1 fruit fly cellular context compared by ENCODE assay signal in genomic region chr3L:21037404-21037803, dm6.
TF ChIP-seq lines count a peak whose summit lies in the region.

No protein-coding gene starts in this region.

TF ChIP-seq in whole organism, embryonic, 481 proteins besides CTCF, POLR2A, EP300 and RAD21 (continued from another document and continues in another):
- TF ChIP-seq chm (GFP tag; IDR thresholded peaks at IDR 0.05; lab: Robert Waterston, UW), result peak; percentile 58
- TF ChIP-seq Ravus (GFP tag; IDR thresholded peaks at IDR 0.05; lab: Robert Waterston, UW), result peak; percentile 18; the same call in 1 of the 2 replicates
- peak; percentile 86 for TF ChIP-seq nmo (GFP tag; optimal IDR thresholded peaks at IDR 0.05; lab: Kevin White, UChicago)
- TF ChIP-seq CG7839 (tag; optimal IDR thresholded peaks at IDR 0.05; lab: Kevin White, UChicago), result peak; percentile 88
- TF ChIP-seq caup (GFP tag; optimal IDR thresholded peaks at IDR 0.05; lab: Kevin White, UChicago; ENCODE audit: severe bottlenecking), result peak; percentile 74
- peak; percentile 37 for TF ChIP-seq pb (GFP tag; optimal IDR thresholded peaks at IDR 0.05; lab: Kevin White, UChicago)
- TF ChIP-seq CG6654 (GFP tag; optimal IDR thresholded peaks at IDR 0.05; lab: Kevin White, UChicago), result peak; percentile 8
- peak; percentile 60 for TF ChIP-seq CG1233 (GFP tag; optimal IDR thresholded peaks at IDR 0.05; lab: Kevin White, UChicago)
- peak; percentile 75 for TF ChIP-seq CG7556 (GFP tag; optimal IDR thresholded peaks at IDR 0.05; lab: Kevin White, UChicago)
- no peak for TF ChIP-seq lov (optimal IDR thresholded peaks at IDR 0.05; lab: Kevin White, UChicago)
- peak; percentile 65; the same call in 1 of the 3 replicates for TF ChIP-seq lov (GFP tag; IDR thresholded peaks at IDR 0.05; lab: Robert Waterston, UW)
- TF ChIP-seq Nf-YA (GFP tag; IDR thresholded peaks at IDR 0.05; lab: Robert Waterston, UW), result no peak
- TF ChIP-seq fd96Cb (tag; optimal IDR thresholded peaks at IDR 0.05; lab: Kevin White, UChicago), result peak; percentile 83
- TF ChIP-seq Mes4 (GFP tag; optimal IDR thresholded peaks at IDR 0.05; lab: Kevin White, UChicago), result peak; percentile 26
- TF ChIP-seq crol (GFP tag; IDR thresholded peaks at IDR 0.05; lab: Robert Waterston, UW), result 0 out of 2 replicates have a peak, but pooled peaks have one; percentile 5
- peak; percentile 0 for TF ChIP-seq emc (GFP tag; optimal IDR thresholded peaks at IDR 0.05; lab: Kevin White, UChicago)
- TF ChIP-seq oc (tag; optimal IDR thresholded peaks at IDR 0.05; lab: Kevin White, UChicago), result peak; percentile 84
- TF ChIP-seq CG14441 (GFP tag; IDR thresholded peaks at IDR 0.05; lab: Robert Waterston, UW), result peak; percentile 63
- TF ChIP-seq dysf (GFP tag; IDR thresholded peaks at IDR 0.05; lab: Robert Waterston, UW), result peak; percentile 77
- no peak for TF ChIP-seq prd (optimal IDR thresholded peaks at IDR 0.05; lab: Kevin White, UChicago)
- peak; percentile 79 for TF ChIP-seq prd (GFP tag; IDR thresholded peaks at IDR 0.05; lab: Robert Waterston, UW)
- TF ChIP-seq YL-1 (GFP tag; optimal IDR thresholded peaks at IDR 0.05; lab: Kevin White, UChicago), result no peak
- peak; percentile 81 for TF ChIP-seq CG17385 (GFP tag; optimal IDR thresholded peaks at IDR 0.05; lab: Kevin White, UChicago)
- TF ChIP-seq grn (GFP tag; optimal IDR thresholded peaks at IDR 0.05; lab: Kevin White, UChicago), result no peak
- peak; percentile 62 for TF ChIP-seq MTF-1 (GFP tag; optimal IDR thresholded peaks at IDR 0.05; lab: Kevin White, UChicago; ENCODE audit: borderline replicate concordance)
- TF ChIP-seq bowl (GFP tag; IDR thresholded peaks at IDR 0.05; lab: Robert Waterston, UW), result no peak
- 0 out of 2 replicates have a peak, but pooled peaks have one; percentile 35 for TF ChIP-seq wor (GFP tag; IDR thresholded peaks at IDR 0.05; lab: Robert Waterston, UW)
- TF ChIP-seq ssp (GFP tag; IDR thresholded peaks at IDR 0.05; lab: Robert Waterston, UW), result peak; percentile 61
- peak; percentile 81 for TF ChIP-seq Hsf (GFP tag; optimal IDR thresholded peaks at IDR 0.05; lab: Kevin White, UChicago)
- TF ChIP-seq ato (GFP tag; IDR thresholded peaks at IDR 0.05; lab: Robert Waterston, UW; ENCODE audit: partially characterized antibody), result no peak
- TF ChIP-seq sim (GFP tag; IDR thresholded peaks at IDR 0.05; lab: Robert Waterston, UW), result 0 out of 2 replicates have a peak, but pooled peaks have one; percentile 42
- peak; percentile 85 for TF ChIP-seq slbo (GFP tag; IDR thresholded peaks at IDR 0.05; lab: Robert Waterston, UW)
- TF ChIP-seq pnt (GFP tag; optimal IDR thresholded peaks at IDR 0.05; lab: Kevin White, UChicago), result peak; percentile 41
- peak; percentile 40 for TF ChIP-seq sqz (GFP tag; optimal IDR thresholded peaks at IDR 0.05; lab: Kevin White, UChicago)
- TF ChIP-seq fu2 (GFP tag; optimal IDR thresholded peaks at IDR 0.05; lab: Kevin White, UChicago), result peak; percentile 44
- peak; percentile 81 for TF ChIP-seq Xbp1 (GFP tag; optimal IDR thresholded peaks at IDR 0.05; lab: Kevin White, UChicago)
- no peak for TF ChIP-seq CG1792 (GFP tag; optimal IDR thresholded peaks at IDR 0.05; lab: Kevin White, UChicago)
- peak; percentile 82 for TF ChIP-seq gsb-n (tag; optimal IDR thresholded peaks at IDR 0.05; lab: Kevin White, UChicago)
- no peak for TF ChIP-seq eve (GFP tag; optimal IDR thresholded peaks at IDR 0.05; lab: Kevin White, UChicago)
- TF ChIP-seq sisA (GFP tag; IDR thresholded peaks at IDR 0.05; lab: Robert Waterston, UW), result peak; percentile 65
- TF ChIP-seq E2f1 (GFP tag; IDR thresholded peaks at IDR 0.05; lab: Robert Waterston, UW), result peak; percentile 58; the same call in 1 of the 2 replicates
- no peak for TF ChIP-seq toy (GFP tag; IDR thresholded peaks at IDR 0.05; lab: Robert Waterston, UW)
- peak; percentile 1 for TF ChIP-seq exex (tag; optimal IDR thresholded peaks at IDR 0.05; lab: Kevin White, UChicago)
- peak; percentile 7 for TF ChIP-seq CG5180 (GFP tag; optimal IDR thresholded peaks at IDR 0.05; lab: Kevin White, UChicago)
- peak; percentile 68 for TF ChIP-seq CG12659 (GFP tag; optimal IDR thresholded peaks at IDR 0.05; lab: Kevin White, UChicago)
- 0 out of 2 replicates have a peak, but pooled peaks have one; percentile 33 for TF ChIP-seq CG31224 (GFP tag; IDR thresholded peaks at IDR 0.05; lab: Robert Waterston, UW)
- peak; percentile 49; the same call in 1 of the 2 replicates for TF ChIP-seq MBD-R2 (GFP tag; IDR thresholded peaks at IDR 0.05; lab: Robert Waterston, UW)
- no peak for TF ChIP-seq CG10321 (GFP tag; IDR thresholded peaks at IDR 0.05; lab: Robert Waterston, UW)
- no peak for TF ChIP-seq Doc3 (GFP tag; IDR thresholded peaks at IDR 0.05; lab: Robert Waterston, UW; ENCODE audit: partially characterized antibody)
- peak; percentile 74 for TF ChIP-seq Hmr (GFP tag; optimal IDR thresholded peaks at IDR 0.05; lab: Kevin White, UChicago)
- TF ChIP-seq Ptx1 (GFP tag; IDR thresholded peaks at IDR 0.05; lab: Robert Waterston, UW), result peak; percentile 71
- peak; percentile 56 to 73 for TF ChIP-seq Pdp1 (GFP tag; optimal IDR thresholded peaks at IDR 0.05; lab: Kevin White, UChicago)
- TF ChIP-seq Spps (tag; optimal IDR thresholded peaks at IDR 0.05; lab: Kevin White, UChicago), result peak; percentile 62
- peak; percentile 15 for TF ChIP-seq CG10543 (GFP tag; optimal IDR thresholded peaks at IDR 0.05; lab: Kevin White, UChicago)
- TF ChIP-seq ewg (GFP tag; optimal IDR thresholded peaks at IDR 0.05; lab: Kevin White, UChicago), result peak; percentile 58
- TF ChIP-seq Dbx (GFP tag; IDR thresholded peaks at IDR 0.05; lab: Robert Waterston, UW), result peak; percentile 65; the same call in 2 of the 3 replicates
- no peak for TF ChIP-seq CG34224 (GFP tag; IDR thresholded peaks at IDR 0.05; lab: Robert Waterston, UW; ENCODE audit: partially characterized antibody)
- peak; percentile 54 for TF ChIP-seq CG1647 (GFP tag; optimal IDR thresholded peaks at IDR 0.05; lab: Kevin White, UChicago)
- no peak for TF ChIP-seq ash1 (GFP tag; optimal IDR thresholded peaks at IDR 0.05; lab: Kevin White, UChicago)
- peak; percentile 52 for TF ChIP-seq Mad (GFP tag; optimal IDR thresholded peaks at IDR 0.05; lab: Kevin White, UChicago)
- peak; percentile 77 for TF ChIP-seq HmgZ (tag; optimal IDR thresholded peaks at IDR 0.05; lab: Kevin White, UChicago)
- no peak for TF ChIP-seq NFAT (GFP tag; IDR thresholded peaks at IDR 0.05; lab: Robert Waterston, UW)
- peak; percentile 56 for TF ChIP-seq CG5245 (GFP tag; optimal IDR thresholded peaks at IDR 0.05; lab: Kevin White, UChicago)
- no peak for TF ChIP-seq chinmo (GFP tag; IDR thresholded peaks at IDR 0.05; lab: Robert Waterston, UW; ENCODE audit: partially characterized antibody)
- peak; percentile 89 for TF ChIP-seq CG12391 (tag; optimal IDR thresholded peaks at IDR 0.05; lab: Kevin White, UChicago)
- peak; percentile 57 for TF ChIP-seq cwo (GFP tag; optimal IDR thresholded peaks at IDR 0.05; lab: Kevin White, UChicago)
- peak; percentile 52 for TF ChIP-seq CG17802 (tag; optimal IDR thresholded peaks at IDR 0.05; lab: Kevin White, UChicago)
- peak; percentile 83 for TF ChIP-seq tap (tag; optimal IDR thresholded peaks at IDR 0.05; lab: Kevin White, UChicago)
- TF ChIP-seq h (optimal IDR thresholded peaks at IDR 0.05; lab: Kevin White, UChicago), result no peak
- TF ChIP-seq CG9817 (tag; optimal IDR thresholded peaks at IDR 0.05; lab: Kevin White, UChicago), result peak; percentile 69
- TF ChIP-seq ftz-f1 (GFP tag; optimal IDR thresholded peaks at IDR 0.05; lab: Kevin White, UChicago), result no peak
- TF ChIP-seq CG9797 (GFP tag; optimal IDR thresholded peaks at IDR 0.05; lab: Kevin White, UChicago), result no peak
- TF ChIP-seq CG16863 (GFP tag; optimal IDR thresholded peaks at IDR 0.05; lab: Kevin White, UChicago), result peak; percentile 65
- TF ChIP-seq jumu (GFP tag; optimal IDR thresholded peaks at IDR 0.05; lab: Kevin White, UChicago), result peak; percentile 42
- peak; percentile 65 for TF ChIP-seq pros (GFP tag; optimal IDR thresholded peaks at IDR 0.05; lab: Kevin White, UChicago)
- TF ChIP-seq CG17328 (GFP tag; IDR thresholded peaks at IDR 0.05; lab: Robert Waterston, UW), result peak; percentile 82; the same call in 1 of the 2 replicates
- peak; percentile 16 for TF ChIP-seq CG33557 (GFP tag; optimal IDR thresholded peaks at IDR 0.05; lab: Kevin White, UChicago)
- TF ChIP-seq row (GFP tag; IDR thresholded peaks at IDR 0.05; lab: Robert Waterston, UW), result peak; percentile 85
- TF ChIP-seq Dp (GFP tag; optimal IDR thresholded peaks at IDR 0.05; lab: Kevin White, UChicago), result no peak
- peak; percentile 72 for TF ChIP-seq Awh (GFP tag; IDR thresholded peaks at IDR 0.05; lab: Robert Waterston, UW)
- peak; percentile 53 for TF ChIP-seq onecut (GFP tag; IDR thresholded peaks at IDR 0.05; lab: Robert Waterston, UW)
- TF ChIP-seq CG17912 (GFP tag; optimal IDR thresholded peaks at IDR 0.05; lab: Kevin White, UChicago), result no peak
- TF ChIP-seq Oaz (GFP tag; IDR thresholded peaks at IDR 0.05; lab: Robert Waterston, UW), result peak; percentile 56
- no peak for TF ChIP-seq CG6765 (GFP tag; optimal IDR thresholded peaks at IDR 0.05; lab: Kevin White, UChicago)
- TF ChIP-seq CG6683 (GFP tag; optimal IDR thresholded peaks at IDR 0.05; lab: Kevin White, UChicago), result peak; percentile 25
- no peak for TF ChIP-seq Lim3 (GFP tag; IDR thresholded peaks at IDR 0.05; lab: Robert Waterston, UW)
- peak; percentile 69 for TF ChIP-seq NfI (GFP tag; optimal IDR thresholded peaks at IDR 0.05; lab: Kevin White, UChicago)
- TF ChIP-seq CG3407 (GFP tag; optimal IDR thresholded peaks at IDR 0.05; lab: Kevin White, UChicago), result peak; percentile 59
- peak; percentile 48 for TF ChIP-seq schlank (tag; optimal IDR thresholded peaks at IDR 0.05; lab: Kevin White, UChicago)
- no peak for TF ChIP-seq da (GFP tag; optimal IDR thresholded peaks at IDR 0.05; lab: Kevin White, UChicago)
- no peak for TF ChIP-seq CG1832 (GFP tag; optimal IDR thresholded peaks at IDR 0.05; lab: Kevin White, UChicago)
- TF ChIP-seq Ssrp (tag; optimal IDR thresholded peaks at IDR 0.05; lab: Kevin White, UChicago), result peak; percentile 79
- no peak for TF ChIP-seq CG17612 (GFP tag; IDR thresholded peaks at IDR 0.05; lab: Robert Waterston, UW)
- no peak for TF ChIP-seq Stat92E (GFP tag; optimal IDR thresholded peaks at IDR 0.05; lab: Kevin White, UChicago)
- TF ChIP-seq HLHmδ (GFP tag; optimal IDR thresholded peaks at IDR 0.05; lab: Kevin White, UChicago), result no peak
- TF ChIP-seq zen (tag; optimal IDR thresholded peaks at IDR 0.05; lab: Kevin White, UChicago), result peak; percentile 61
- TF ChIP-seq CG17359 (tag; optimal IDR thresholded peaks at IDR 0.05; lab: Kevin White, UChicago), result peak; percentile 83
- TF ChIP-seq GATAe (GFP tag; conservative IDR thresholded peaks at IDR 0.05; lab: Robert Waterston, UW), result peak; percentile 52; the same call in 1 of the 2 replicates
- TF ChIP-seq vfl (GFP tag; optimal IDR thresholded peaks at IDR 0.05; lab: Kevin White, UChicago), result peak; percentile 58
- TF ChIP-seq mam (GFP tag; optimal IDR thresholded peaks at IDR 0.05; lab: Kevin White, UChicago), result peak; percentile 56
- TF ChIP-seq grau (tag; optimal IDR thresholded peaks at IDR 0.05; lab: Kevin White, UChicago), result peak; percentile 86
- no peak for TF ChIP-seq Gug (GFP tag; IDR thresholded peaks at IDR 0.05; lab: Robert Waterston, UW)
- peak; percentile 79 for TF ChIP-seq D19A (tag; optimal IDR thresholded peaks at IDR 0.05; lab: Kevin White, UChicago)
- TF ChIP-seq CG14860 (GFP tag; IDR thresholded peaks at IDR 0.05; lab: Robert Waterston, UW; ENCODE audit: partially characterized antibody), result no peak
- peak; percentile 59 for TF ChIP-seq CG18764 (GFP tag; optimal IDR thresholded peaks at IDR 0.05; lab: Kevin White, UChicago)
- TF ChIP-seq kni (GFP tag; optimal IDR thresholded peaks at IDR 0.05; lab: Kevin White, UChicago), result no peak
- TF ChIP-seq CG4730 (GFP tag; IDR thresholded peaks at IDR 0.05; lab: Robert Waterston, UW), result peak; percentile 60; the same call in 1 of the 2 replicates
- no peak for TF ChIP-seq Hey (tag; optimal IDR thresholded peaks at IDR 0.05; lab: Kevin White, UChicago)
- peak; percentile 89 for TF ChIP-seq PHDP (tag; optimal IDR thresholded peaks at IDR 0.05; lab: Kevin White, UChicago)
- TF ChIP-seq ken (GFP tag; IDR thresholded peaks at IDR 0.05; lab: Robert Waterston, UW), result no peak
- TF ChIP-seq lilli (GFP tag; optimal IDR thresholded peaks at IDR 0.05; lab: Kevin White, UChicago), result peak; percentile 79
- peak; percentile 60 for TF ChIP-seq odd (GFP tag; optimal IDR thresholded peaks at IDR 0.05; lab: Kevin White, UChicago)
- TF ChIP-seq ATbp (GFP tag; optimal IDR thresholded peaks at IDR 0.05; lab: Kevin White, UChicago), result peak; percentile 78
- TF ChIP-seq Ets65A (GFP tag; lab: Kevin White, UChicago), result peak; percentile 93
- peak; percentile 46 for TF ChIP-seq CG2202 (tag; optimal IDR thresholded peaks at IDR 0.05; lab: Kevin White, UChicago)
- peak; percentile 75 for TF ChIP-seq CG1602 (GFP tag; optimal IDR thresholded peaks at IDR 0.05; lab: Kevin White, UChicago)
- TF ChIP-seq CG17186 (GFP tag; optimal IDR thresholded peaks at IDR 0.05; lab: Kevin White, UChicago), result no peak
- peak; percentile 54 for TF ChIP-seq Six4 (GFP tag; optimal IDR thresholded peaks at IDR 0.05; lab: Kevin White, UChicago)
- 0 out of 2 replicates have a peak, but pooled peaks have one; percentile 44 for TF ChIP-seq dimm (GFP tag; IDR thresholded peaks at IDR 0.05; lab: Robert Waterston, UW)
- no peak for TF ChIP-seq Neu2 (GFP tag; optimal IDR thresholded peaks at IDR 0.05; lab: Kevin White, UChicago; ENCODE audit: borderline replicate concordance)
- no peak for TF ChIP-seq Taf1 (GFP tag; IDR thresholded peaks at IDR 0.05; lab: Robert Waterston, UW)
- TF ChIP-seq Kr (GFP tag; optimal IDR thresholded peaks at IDR 0.05; lab: Kevin White, UChicago), result no peak
- TF ChIP-seq bigmax (GFP tag; optimal IDR thresholded peaks at IDR 0.05; lab: Kevin White, UChicago), result no peak
- peak; percentile 37 for TF ChIP-seq CG7786 (GFP tag; optimal IDR thresholded peaks at IDR 0.05; lab: Kevin White, UChicago)
- peak; percentile 66 for TF ChIP-seq tin (GFP tag; optimal IDR thresholded peaks at IDR 0.05; lab: Kevin White, UChicago)
- peak; percentile 59 for TF ChIP-seq CG12299 (tag; optimal IDR thresholded peaks at IDR 0.05; lab: Kevin White, UChicago)
- TF ChIP-seq Side (GFP tag; optimal IDR thresholded peaks at IDR 0.05; lab: Kevin White, UChicago), result peak; percentile 29
- TF ChIP-seq Doc2 (GFP tag; IDR thresholded peaks at IDR 0.05; lab: Robert Waterston, UW), result no peak
- peak; percentile 62 for TF ChIP-seq Deaf1 (tag; optimal IDR thresholded peaks at IDR 0.05; lab: Kevin White, UChicago)
- peak; percentile 51; the same call in 1 of the 2 replicates for TF ChIP-seq klu (GFP tag; IDR thresholded peaks at IDR 0.05; lab: Robert Waterston, UW)
- peak; percentile 67 for TF ChIP-seq CG10366 (GFP tag; IDR thresholded peaks at IDR 0.05; lab: Robert Waterston, UW)
